Worm (Caenorhabditis elegans): ENCODE results near the gene C27F2.9.
A peak's percentile ranks its signal among the peaks of the same experiment; 100 is the strongest.

Gene C27F2.9

DNA sequence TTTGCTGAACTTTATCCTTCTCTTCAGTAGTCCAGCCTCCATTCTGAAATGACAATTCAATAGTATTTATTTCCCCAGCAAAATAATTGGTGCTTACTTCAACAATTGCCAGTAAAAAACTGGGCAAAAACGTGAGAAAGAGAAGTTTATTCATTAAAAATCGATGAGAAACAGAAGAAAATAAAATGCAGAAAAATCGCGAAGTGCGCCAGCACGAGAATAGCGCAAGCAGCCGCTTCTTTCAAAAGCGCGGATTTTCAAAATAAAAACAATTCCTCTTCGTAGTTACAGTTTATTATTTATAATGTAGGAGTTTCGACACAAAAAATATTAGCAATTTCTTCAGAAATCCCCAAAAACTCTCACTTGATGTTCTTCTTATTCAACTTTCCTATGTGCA is at the start of gene C27F2.9:
Gene C27F2.9, minus strand, starts transcription at position 159 of the 400 bp plus-strand sequence.
- TF ChIP-seq lin-13 (tag; optimal IDR thresholded peaks at IDR 0.05) (peak; percentile 71), tbx-8 (GFP tag; optimal IDR thresholded peaks at IDR 0.05) (no peak), mls-2 (tag; optimal IDR thresholded peaks at IDR 0.05) (peak; percentile 24), M03D4.4 (tag; optimal IDR thresholded peaks at IDR 0.05) (peak; percentile 52), nhr-28 (tag; optimal IDR thresholded peaks at IDR 0.05) (no peak), drap-1 (GFP tag; optimal IDR thresholded peaks at IDR 0.05) (peak; percentile 25), ceh-43 (GFP tag; optimal IDR thresholded peaks at IDR 0.05) (peak; percentile 22), mab-5 (tag; optimal IDR thresholded peaks at IDR 0.05) (no peak), bed-3 (GFP tag; optimal IDR thresholded peaks at IDR 0.05) (no peak), sptf-1 (tag; optimal IDR thresholded peaks at IDR 0.05) (peak; percentile 76), cnd-1 (tag; optimal IDR thresholded peaks at IDR 0.05) (peak; percentile 12), mep-1 (tag; optimal IDR thresholded peaks at IDR 0.05) (peak; percentile 88), nhr-237 (tag; optimal IDR thresholded peaks at IDR 0.05) (peak; percentile 73), snpc-4 (tag; optimal IDR thresholded peaks at IDR 0.05) (no peak), lin-32 (GFP tag; optimal IDR thresholded peaks at IDR 0.05) (no peak), ceh-39 (tag; optimal IDR thresholded peaks at IDR 0.05) (peak; percentile 62), nhr-2 (tag; optimal IDR thresholded peaks at IDR 0.05) (peak; percentile 16), lsy-2 (tag; optimal IDR thresholded peaks at IDR 0.05) (peak; percentile 80), unc-120 (tag; optimal IDR thresholded peaks at IDR 0.05; ENCODE audit: poor library complexity, severe bottlenecking) (peak; percentile 1), hlh-1 (tag; optimal IDR thresholded peaks at IDR 0.05) (peak; percentile 3), ceh-83 (GFP tag; optimal IDR thresholded peaks at IDR 0.05) (peak; percentile 63), ces-1 (GFP tag; optimal IDR thresholded peaks at IDR 0.05) (peak; percentile 73)

DNA sequence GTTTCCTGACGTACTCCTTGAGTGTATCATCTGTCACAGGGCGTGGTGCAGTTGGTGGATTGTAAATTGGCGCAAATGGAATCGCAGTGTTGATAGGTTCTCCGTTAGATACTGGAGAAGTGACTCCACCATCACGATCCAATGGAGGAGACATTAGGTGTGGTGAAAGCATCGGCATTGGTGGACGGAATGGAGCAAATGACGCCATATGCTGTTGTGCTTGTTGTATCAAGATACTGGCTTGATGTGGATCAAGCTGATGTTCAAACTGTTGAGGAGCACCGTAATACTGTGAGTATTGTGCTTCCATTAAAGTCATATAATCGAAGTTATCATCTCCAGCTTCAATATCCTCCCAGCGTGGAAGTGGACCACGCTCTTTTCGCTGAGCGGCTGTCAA is 49.6 kb upstream of the C27F2.9 start:
- no peak for TF ChIP-seq ham-2 (GFP tag; optimal IDR thresholded peaks at IDR 0.05)
- TF ChIP-seq ceh-39 (tag; optimal IDR thresholded peaks at IDR 0.05): no peak
- no peak for TF ChIP-seq cnd-1 (tag; optimal IDR thresholded peaks at IDR 0.05)

DNA sequence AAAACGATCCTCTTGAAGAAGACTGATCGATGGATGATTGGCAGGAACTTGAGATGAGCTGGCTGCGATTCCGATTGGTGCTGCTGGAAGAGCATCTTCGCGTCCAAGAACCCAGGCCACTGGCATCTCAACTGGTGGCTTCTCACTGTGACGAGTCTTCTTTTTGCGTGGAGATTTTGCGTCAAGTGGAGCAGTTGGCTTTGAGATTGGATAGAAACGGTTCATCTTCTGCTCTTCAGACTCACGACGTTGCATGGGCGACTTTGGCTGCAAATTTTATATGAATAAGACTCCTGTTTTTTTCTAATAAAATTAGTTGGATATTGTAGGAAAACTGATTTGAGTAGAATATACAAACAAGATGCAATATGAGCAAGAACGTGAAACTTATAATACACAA is 47.9 kb upstream of the C27F2.9 start:
- TF ChIP-seq pha-4 (tag; optimal IDR thresholded peaks at IDR 0.05): no peak
- no peak for TF ChIP-seq sem-2 (GFP tag; optimal IDR thresholded peaks at IDR 0.05)
- no peak for TF ChIP-seq nhr-2 (tag; optimal IDR thresholded peaks at IDR 0.05)
- no peak for TF ChIP-seq zip-8 (tag; optimal IDR thresholded peaks at IDR 0.05)
- TF ChIP-seq ceh-83 (GFP tag; optimal IDR thresholded peaks at IDR 0.05): no peak
- TF ChIP-seq tbx-8 (GFP tag; optimal IDR thresholded peaks at IDR 0.05): no peak
- no peak for TF ChIP-seq ztf-11 (tag; optimal IDR thresholded peaks at IDR 0.05)
- TF ChIP-seq nhr-12 (tag; optimal IDR thresholded peaks at IDR 0.05): no peak
- TF ChIP-seq nhr-76 (tag; optimal IDR thresholded peaks at IDR 0.05): no peak

DNA sequence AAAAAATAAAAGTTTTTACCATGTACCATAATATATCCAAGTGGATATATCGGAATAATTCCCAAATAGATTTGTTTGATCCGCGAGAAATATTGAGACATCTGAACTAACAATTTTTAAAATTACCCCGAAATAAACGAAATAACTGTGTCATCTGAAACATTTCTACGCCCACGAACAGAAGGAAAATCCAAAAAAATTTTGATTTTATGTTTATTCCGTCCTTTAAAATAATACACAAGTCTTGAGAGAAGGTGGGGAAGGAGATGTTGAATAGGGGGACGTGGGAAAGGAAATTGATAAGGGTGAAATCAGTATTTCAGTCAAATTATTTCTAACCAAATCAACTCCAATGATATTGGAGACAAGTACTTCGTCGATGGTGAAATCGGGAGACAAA is 45.9 kb upstream of the C27F2.9 start, which contains the start of gene R144.11:
Gene R144.11, minus strand, starts transcription at position 101 of the 400 bp plus-strand sequence.
- no peak for TF ChIP-seq elt-1 (tag; optimal IDR thresholded peaks at IDR 0.05; ENCODE audit: borderline replicate concordance, insufficient read depth)
- TF ChIP-seq nhr-12 (tag; optimal IDR thresholded peaks at IDR 0.05): no peak
- no peak for TF ChIP-seq cnd-1 (tag; optimal IDR thresholded peaks at IDR 0.05)
- no peak for TF ChIP-seq ztf-11 (tag; optimal IDR thresholded peaks at IDR 0.05)
- TF ChIP-seq unc-62 (GFP tag; optimal IDR thresholded peaks at IDR 0.05): no peak
- TF ChIP-seq sem-2 (GFP tag; optimal IDR thresholded peaks at IDR 0.05): no peak
- no peak for TF ChIP-seq nhr-2 (tag; optimal IDR thresholded peaks at IDR 0.05)
- TF ChIP-seq elt-3 (tag; optimal IDR thresholded peaks at IDR 0.05): no peak
- no peak for TF ChIP-seq unc-120 (tag; optimal IDR thresholded peaks at IDR 0.05; ENCODE audit: poor library complexity, severe bottlenecking)
- TF ChIP-seq ceh-39 (tag; optimal IDR thresholded peaks at IDR 0.05): no peak
- no peak for TF ChIP-seq hlh-1 (tag; optimal IDR thresholded peaks at IDR 0.05)
- no peak for TF ChIP-seq bed-3 (GFP tag; optimal IDR thresholded peaks at IDR 0.05)
- TF ChIP-seq nhr-237 (tag; optimal IDR thresholded peaks at IDR 0.05): no peak
- no peak for TF ChIP-seq sptf-1 (tag; optimal IDR thresholded peaks at IDR 0.05)
- TF ChIP-seq ces-1 (GFP tag; optimal IDR thresholded peaks at IDR 0.05): no peak
- TF ChIP-seq zip-8 (tag; optimal IDR thresholded peaks at IDR 0.05): no peak
- TF ChIP-seq unc-39 (tag; optimal IDR thresholded peaks at IDR 0.05): no peak
- TF ChIP-seq nhr-76 (tag; optimal IDR thresholded peaks at IDR 0.05): no peak
- TF ChIP-seq ceh-83 (GFP tag; optimal IDR thresholded peaks at IDR 0.05): no peak

Measured in whole organism, mixed stage, embryonic.